Worm (Caenorhabditis elegans) whole organism, mixed stage, embryonic: ENCODE data around the gene F53H4.2.

Experiments used
- M03D4.4 ChIP-seq: sonication (generic microtip); optimal IDR thresholded peaks from 2 replicates; lab custom pipeline; 2017; ENCODE audit warnings: mild to moderate bottlenecking, missing genetic modification characterization, missing compliant biosample characterization
- bed-3 ChIP-seq: fragments of 200-800 bp; sonication (Bioruptor generic); optimal IDR thresholded peaks from 3 replicates; lab custom pipeline; 2018; ENCODE audit warnings: mild to moderate bottlenecking, missing genetic modification characterization, moderate library complexity, missing compliant biosample characterization
- blmp-1 ChIP-seq: fragments of 150-350 bp; optimal IDR thresholded peaks from 2 replicates; lab custom pipeline; 2014; ENCODE audit warnings: missing biosample characterization, missing genetic modification characterization
- ceh-39 ChIP-seq: fragments of 150-350 bp; optimal IDR thresholded peaks from 2 replicates; lab custom pipeline; 2014; ENCODE audit warnings: missing biosample characterization, missing genetic modification characterization
- ceh-43 ChIP-seq: fragments of 200-800 bp; sonication (Bioruptor generic); optimal IDR thresholded peaks from 2 replicates; lab custom pipeline; 2018; ENCODE audit warnings: mild to moderate bottlenecking, missing genetic modification characterization, moderate library complexity, missing compliant biosample characterization
- ceh-83 ChIP-seq: fragments of 200-800 bp; sonication (Bioruptor generic); optimal IDR thresholded peaks from 2 replicates; lab custom pipeline; 2018; ENCODE audit warnings: mild to moderate bottlenecking, missing genetic modification characterization, missing compliant biosample characterization
- ces-1 ChIP-seq: fragments of 150-350 bp; optimal IDR thresholded peaks from 2 replicates; lab custom pipeline; 2014; ENCODE audit warnings: missing biosample characterization, missing genetic modification reagents, missing genetic modification characterization
- cnd-1 ChIP-seq: fragments of 200-800 bp; sonication (Bioruptor generic); optimal IDR thresholded peaks from 2 replicates; lab custom pipeline; 2018; ENCODE audit warnings: mild to moderate bottlenecking, missing genetic modification characterization, missing compliant biosample characterization
- elt-1 ChIP-seq: sonication (generic microtip); optimal IDR thresholded peaks from 2 replicates; lab custom pipeline; 2017; ENCODE audit warnings: missing genetic modification characterization, mild to moderate bottlenecking, missing compliant biosample characterization, antibody characterized with exemption, moderate library complexity, borderline replicate concordance; ENCODE audit not compliant: insufficient read depth
- elt-3 ChIP-seq: fragments of 150-350 bp; optimal IDR thresholded peaks from 2 replicates; lab custom pipeline; 2014; ENCODE audit warnings: missing biosample characterization, missing genetic modification characterization
- flh-1 ChIP-seq: fragments of 200-800 bp; sonication (Bioruptor generic); optimal IDR thresholded peaks from 2 replicates; lab custom pipeline; 2018; ENCODE audit warnings: mild to moderate bottlenecking, missing genetic modification characterization, moderate library complexity, missing compliant biosample characterization
- ham-2 ChIP-seq: fragments of 200-800 bp; sonication (Bioruptor generic); optimal IDR thresholded peaks from 2 replicates; lab custom pipeline; 2018; ENCODE audit warnings: mild to moderate bottlenecking, missing genetic modification characterization, missing compliant biosample characterization
- hlh-1 ChIP-seq: fragments of 150-350 bp; optimal IDR thresholded peaks from 2 replicates; lab custom pipeline; 2014; ENCODE audit warnings: missing biosample characterization, missing genetic modification reagents, missing genetic modification characterization
- lin-13 ChIP-seq: fragments of 150-350 bp; optimal IDR thresholded peaks from 2 replicates; lab custom pipeline; 2014; ENCODE audit warnings: missing biosample characterization, missing genetic modification characterization
- lin-32 ChIP-seq: fragments of 200-800 bp; sonication (Bioruptor generic); optimal IDR thresholded peaks from 2 replicates; lab custom pipeline; 2018; ENCODE audit warnings: mild to moderate bottlenecking, missing genetic modification characterization, missing compliant biosample characterization
- lsy-2 ChIP-seq: fragments of 150-350 bp; optimal IDR thresholded peaks from 2 replicates; lab custom pipeline; 2014; ENCODE audit warnings: missing biosample characterization, missing genetic modification characterization
- mab-5 ChIP-seq: fragments of 150-350 bp; optimal IDR thresholded peaks from 2 replicates; lab custom pipeline; 2014; ENCODE audit warnings: missing biosample characterization, missing genetic modification characterization
- mep-1 ChIP-seq: fragments of 150-350 bp; optimal IDR thresholded peaks from 2 replicates; lab custom pipeline; 2017; ENCODE audit warnings: missing biosample characterization, missing genetic modification reagents, missing genetic modification characterization, inconsistent platforms
- mls-2 ChIP-seq: sonication (generic microtip); optimal IDR thresholded peaks from 2 replicates; lab custom pipeline; 2016; ENCODE audit warnings: mild to moderate bottlenecking, missing genetic modification characterization, moderate library complexity, missing compliant biosample characterization
- nhr-12 ChIP-seq: fragments of 150-350 bp; optimal IDR thresholded peaks from 2 replicates; lab custom pipeline; 2014; ENCODE audit warnings: missing biosample characterization, missing genetic modification characterization
- nhr-2 ChIP-seq: fragments of 150-350 bp; optimal IDR thresholded peaks from 2 replicates; lab custom pipeline; 2014; ENCODE audit warnings: missing biosample characterization, missing genetic modification characterization
- nhr-237 ChIP-seq: fragments of 150-350 bp; optimal IDR thresholded peaks from 2 replicates; lab custom pipeline; 2014; ENCODE audit warnings: missing biosample characterization, missing genetic modification characterization
- nhr-76 ChIP-seq: sonication (generic microtip); optimal IDR thresholded peaks from 2 replicates; lab custom pipeline; 2017; ENCODE audit warnings: missing biosample characterization, missing genetic modification characterization
- pha-4 ChIP-seq: fragments of 150-350 bp; optimal IDR thresholded peaks from 2 replicates; lab custom pipeline; 2018; ENCODE audit warnings: missing biosample characterization, missing genetic modification reagents, missing genetic modification characterization
- sem-2 ChIP-seq: fragments of 200-800 bp; sonication (Bioruptor generic); optimal IDR thresholded peaks from 2 replicates; lab custom pipeline; 2018; ENCODE audit warnings: mild to moderate bottlenecking, missing genetic modification characterization, missing compliant biosample characterization
- snpc-4 ChIP-seq: fragments of 150-350 bp; optimal IDR thresholded peaks from 2 replicates; lab custom pipeline; 2014; ENCODE audit warnings: missing biosample characterization, missing genetic modification characterization
- sptf-1 ChIP-seq: sonication (generic microtip); optimal IDR thresholded peaks from 2 replicates; lab custom pipeline; 2017; ENCODE audit warnings: mild to moderate bottlenecking, missing genetic modification characterization, moderate library complexity, missing compliant biosample characterization
- tbx-8 ChIP-seq: fragments of 200-800 bp; sonication (Bioruptor generic); optimal IDR thresholded peaks from 2 replicates; lab custom pipeline; 2018; ENCODE audit warnings: mild to moderate bottlenecking, missing genetic modification characterization, moderate library complexity, missing compliant biosample characterization
- unc-120 ChIP-seq: sonication (generic microtip); optimal IDR thresholded peaks from 2 replicates; lab custom pipeline; 2017; ENCODE audit warnings: missing genetic modification characterization, missing compliant biosample characterization; ENCODE audit not compliant: poor library complexity, severe bottlenecking
- unc-39 ChIP-seq: fragments of 150-350 bp; optimal IDR thresholded peaks from 2 replicates; lab custom pipeline; 2014; ENCODE audit warnings: missing biosample characterization, missing genetic modification characterization
- unc-62 ChIP-seq: fragments of 150-350 bp; optimal IDR thresholded peaks from 2 replicates; lab custom pipeline; 2014; ENCODE audit warnings: missing biosample characterization, missing genetic modification reagents, missing genetic modification characterization
- zip-8 ChIP-seq: fragments of 150-350 bp; optimal IDR thresholded peaks from 2 replicates; lab custom pipeline; 2014; ENCODE audit warnings: missing biosample characterization, missing genetic modification characterization
- ztf-11 ChIP-seq: fragments of 150-350 bp; optimal IDR thresholded peaks from 2 replicates; lab custom pipeline; 2014; ENCODE audit warnings: missing biosample characterization, missing genetic modification characterization

F53H4.2 gene

DNA sequence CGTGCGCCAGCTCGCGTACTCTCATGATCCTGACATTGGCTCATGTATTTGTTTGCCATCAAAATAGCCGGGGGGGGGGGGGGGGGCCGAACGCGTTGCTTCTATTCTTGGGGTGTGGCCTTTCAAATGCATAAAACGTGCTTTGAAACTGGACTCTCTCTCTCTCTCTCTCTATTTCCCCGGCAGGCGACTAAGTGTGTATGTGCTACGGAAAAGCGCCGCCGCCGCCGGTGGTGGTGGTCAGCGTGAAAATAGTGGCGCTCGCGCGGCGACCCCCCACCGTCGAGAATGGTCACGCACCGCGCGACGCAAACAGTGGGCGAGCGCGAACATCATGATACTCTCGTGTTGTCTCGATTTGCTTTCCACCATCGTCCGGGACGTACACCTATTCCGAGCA lies 24.1 kb downstream of the F53H4.2 start:
- TF ChIP-seq sptf-1 (tag; lab: Kevin White, UChicago) (peak; percentile 8), pha-4 (tag; lab: Kevin White, UChicago) (peak; percentile 22), lin-32 (GFP tag; lab: Kevin White, UChicago) (no peak), M03D4.4 (tag; lab: Kevin White, UChicago) (peak; percentile 16), ham-2 (GFP tag; lab: Kevin White, UChicago) (peak; percentile 53)
- TF ChIP-seq, all 35 proteins: peak for 4

DNA sequence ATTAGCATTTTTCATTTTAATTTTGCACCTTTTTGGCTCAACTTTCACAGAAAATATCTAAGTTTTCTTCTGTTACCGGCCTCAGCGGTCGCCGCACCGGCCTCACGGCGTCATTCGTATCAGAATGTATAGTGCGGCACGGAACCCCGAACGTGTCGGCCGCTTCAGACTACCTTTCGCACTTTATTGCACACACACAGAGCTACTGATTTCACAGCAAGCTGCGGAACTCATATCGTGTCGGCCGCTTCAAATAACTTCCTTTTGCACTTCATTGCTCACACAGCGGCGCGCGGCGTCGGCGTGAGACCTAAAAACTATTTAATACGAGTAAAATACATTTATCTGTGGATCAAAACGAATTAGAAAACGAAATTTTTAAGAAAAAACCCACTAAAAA lies 27.5 kb downstream of the F53H4.2 start:
- TF ChIP-seq snpc-4 (tag; lab: Kevin White, UChicago): no peak
- no peak for TF ChIP-seq unc-62 (GFP tag; lab: Kevin White, UChicago)
- no peak for TF ChIP-seq nhr-12 (tag; lab: Kevin White, UChicago)
- TF ChIP-seq elt-3 (tag; lab: Kevin White, UChicago): no peak
- TF ChIP-seq mab-5 (tag; lab: Kevin White, UChicago): no peak
- no peak for TF ChIP-seq nhr-237 (tag; lab: Kevin White, UChicago)
- no peak for TF ChIP-seq mls-2
- TF ChIP-seq lin-13 (tag; lab: Kevin White, UChicago): no peak
- TF ChIP-seq flh-1 (GFP tag; lab: Kevin White, UChicago): no peak
- TF ChIP-seq lsy-2 (tag; lab: Kevin White, UChicago): no peak
- TF ChIP-seq pha-4 (tag; lab: Kevin White, UChicago): no peak
- no peak for TF ChIP-seq ceh-83
- no peak for TF ChIP-seq tbx-8 (GFP tag; lab: Kevin White, UChicago)
- no peak for TF ChIP-seq unc-39 (tag; lab: Kevin White, UChicago)

- TF ChIP-seq flh-1 (GFP tag; lab: Kevin White, UChicago): no peak
- TF ChIP-seq M03D4.4 (tag; lab: Kevin White, UChicago): no peak
- TF ChIP-seq nhr-76 (tag; lab: Kevin White, UChicago): no peak
- TF ChIP-seq ztf-11: no peak
- no peak for TF ChIP-seq nhr-237 (tag; lab: Kevin White, UChicago)
- TF ChIP-seq cnd-1 (tag; lab: Kevin White, UChicago): no peak
- no peak for TF ChIP-seq tbx-8 (GFP tag; lab: Kevin White, UChicago)
- TF ChIP-seq ham-2 (GFP tag; lab: Kevin White, UChicago): no peak
- TF ChIP-seq ceh-83: no peak
- no peak for TF ChIP-seq bed-3
- TF ChIP-seq hlh-1 (tag; lab: Kevin White, UChicago): no peak
- no peak for TF ChIP-seq sem-2
- TF ChIP-seq ceh-39 (tag; lab: Kevin White, UChicago): no peak
- no peak for TF ChIP-seq elt-1 (tag; lab: Kevin White, UChicago)
- TF ChIP-seq ceh-43 (GFP tag; lab: Kevin White, UChicago): no peak
- TF ChIP-seq blmp-1: no peak
- TF ChIP-seq zip-8 (tag; lab: Kevin White, UChicago): no peak
- TF ChIP-seq ces-1 (GFP tag; lab: Kevin White, UChicago): no peak
- TF ChIP-seq lin-32 (GFP tag; lab: Kevin White, UChicago): no peak
- no peak for TF ChIP-seq unc-62 (GFP tag; lab: Kevin White, UChicago)
Measured at ce11 chrX:15887495-15887894, 30.5 kb downstream of the F53H4.2 start, which contains the start of gene F53H4.3. Gene F53H4.3, minus strand, starts transcription at chrX:15887595.

DNA sequence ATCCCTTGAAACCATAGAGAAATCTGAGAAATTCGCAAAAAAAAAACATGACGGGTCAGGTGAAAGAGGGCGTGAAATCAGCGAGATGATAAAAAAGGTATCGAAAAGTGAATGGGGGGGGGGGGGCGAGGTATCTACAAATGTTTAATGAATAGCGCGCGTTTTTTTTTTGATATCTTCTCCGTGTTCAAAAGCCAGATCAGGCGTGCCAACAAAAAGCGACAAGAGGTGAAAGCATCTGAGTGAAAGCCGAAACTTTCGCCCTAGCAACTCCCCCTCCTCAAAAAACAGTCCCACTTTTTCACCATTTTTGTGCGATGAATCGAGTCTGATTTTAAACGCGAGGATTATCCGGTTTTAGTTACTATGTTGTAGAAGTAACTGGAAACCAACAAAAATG lies 31.0 kb downstream of the F53H4.2 start:
- no peak for TF ChIP-seq nhr-237 (tag; lab: Kevin White, UChicago)
- TF ChIP-seq cnd-1 (tag; lab: Kevin White, UChicago): no peak
- TF ChIP-seq mep-1 (tag; lab: Kevin White, UChicago): no peak
- TF ChIP-seq ceh-43 (GFP tag; lab: Kevin White, UChicago): no peak
- no peak for TF ChIP-seq snpc-4 (tag; lab: Kevin White, UChicago)
- TF ChIP-seq mab-5 (tag; lab: Kevin White, UChicago): no peak
- TF ChIP-seq elt-3 (tag; lab: Kevin White, UChicago): no peak
- no peak for TF ChIP-seq bed-3
- no peak for TF ChIP-seq ztf-11
- TF ChIP-seq sem-2: no peak
- no peak for TF ChIP-seq hlh-1 (tag; lab: Kevin White, UChicago)
- no peak for TF ChIP-seq lsy-2 (tag; lab: Kevin White, UChicago)
- no peak for TF ChIP-seq ces-1 (GFP tag; lab: Kevin White, UChicago)
- TF ChIP-seq pha-4 (tag; lab: Kevin White, UChicago): no peak

DNA sequence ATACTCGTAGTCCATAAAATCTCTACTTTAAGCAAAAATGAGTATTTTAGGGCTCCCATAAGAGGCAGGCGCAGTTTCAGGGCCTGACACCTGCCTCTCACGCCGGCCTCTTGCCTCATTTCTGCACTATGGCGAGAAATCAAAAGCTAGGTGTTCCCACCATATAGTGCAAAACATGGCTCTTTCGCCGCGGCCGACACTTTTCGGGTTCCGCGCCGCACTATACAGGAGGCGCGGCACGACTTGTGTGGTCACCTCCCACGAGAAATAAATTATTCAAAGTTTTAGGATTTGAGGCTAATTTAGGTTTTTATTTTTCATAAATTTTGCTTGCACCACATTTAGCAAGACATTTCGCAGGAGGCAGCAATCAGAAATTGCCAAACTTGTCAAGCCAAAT lies 35.6 kb downstream of the F53H4.2 start:
- TF ChIP-seq unc-120 (tag; lab: Kevin White, UChicago) (no peak), ceh-39 (tag; lab: Kevin White, UChicago) (no peak), tbx-8 (GFP tag; lab: Kevin White, UChicago) (no peak), nhr-12 (tag; lab: Kevin White, UChicago) (no peak), unc-39 (tag; lab: Kevin White, UChicago) (no peak), mab-5 (tag; lab: Kevin White, UChicago) (no peak), M03D4.4 (tag; lab: Kevin White, UChicago) (no peak), nhr-2 (no peak), ceh-43 (GFP tag; lab: Kevin White, UChicago) (no peak), sptf-1 (tag; lab: Kevin White, UChicago) (no peak), elt-3 (tag; lab: Kevin White, UChicago) (no peak), zip-8 (tag; lab: Kevin White, UChicago) (no peak), bed-3 (no peak)
